Worm (Caenorhabditis elegans) whole organism, late embryonic: ENCODE results near the gene clec-176.

ENCODE experiments used
- C38D4.7 ChIP-seq: fragments of 200-800 bp; sonication (Bioruptor generic); optimal IDR thresholded peaks from 2 replicates; lab custom pipeline; 2018; ENCODE audit warnings: mild to moderate bottlenecking, missing genetic modification characterization, moderate library complexity, missing compliant biosample characterization
- K02D7.2 ChIP-seq: sonication (generic microtip); optimal IDR thresholded peaks from 2 replicates; lab custom pipeline; 2017; ENCODE audit warnings: mild to moderate bottlenecking, missing genetic modification characterization, missing compliant biosample characterization
- K09A11.1 ChIP-seq: sonication (generic microtip); optimal IDR thresholded peaks from 2 replicates; lab custom pipeline; 2017; ENCODE audit warnings: antibody characterized with exemption, mild to moderate bottlenecking, missing genetic modification characterization, missing compliant biosample characterization; ENCODE audit not compliant: insufficient read depth
- T23F11.4 ChIP-seq: fragments of 200-800 bp; sonication (Bioruptor generic); optimal IDR thresholded peaks from 2 replicates; lab custom pipeline; 2018; ENCODE audit warnings: mild to moderate bottlenecking, missing genetic modification characterization, missing compliant biosample characterization
- ahr-1 ChIP-seq: sonication (generic microtip); optimal IDR thresholded peaks from 2 replicates; lab custom pipeline; 2016; ENCODE audit warnings: missing genetic modification characterization, missing compliant biosample characterization
- ceh-19 ChIP-seq: fragments of 200-800 bp; sonication (Bioruptor generic); optimal IDR thresholded peaks from 2 replicates; lab custom pipeline; 2018; ENCODE audit warnings: mild to moderate bottlenecking, missing genetic modification characterization, missing compliant biosample characterization
- ceh-2 ChIP-seq: sonication (generic microtip); optimal IDR thresholded peaks from 2 replicates; lab custom pipeline; 2016; ENCODE audit warnings: missing genotype, missing genetic modification characterization, missing compliant biosample characterization
- ceh-30 ChIP-seq: fragments of 150-350 bp; optimal IDR thresholded peaks from 2 replicates; lab custom pipeline; 2014; ENCODE audit warnings: missing biosample characterization, missing genetic modification characterization
- ceh-31 ChIP-seq: sonication (generic microtip); optimal IDR thresholded peaks from 2 replicates; lab custom pipeline; 2016; ENCODE audit warnings: missing genetic modification characterization, missing compliant biosample characterization
- ceh-34 ChIP-seq: sonication (generic microtip); optimal IDR thresholded peaks from 2 replicates; lab custom pipeline; 2016; ENCODE audit warnings: mild to moderate bottlenecking, missing genetic modification characterization, missing compliant biosample characterization
- ceh-6 ChIP-seq: fragments of 200-800 bp; sonication (Bioruptor generic); optimal IDR thresholded peaks from 2 replicates; lab custom pipeline; 2018; ENCODE audit warnings: mild to moderate bottlenecking, missing genetic modification characterization, missing compliant biosample characterization
- che-1 ChIP-seq: sonication (generic microtip); optimal IDR thresholded peaks from 2 replicates; lab custom pipeline; 2016; ENCODE audit warnings: mild to moderate bottlenecking, missing genetic modification characterization, missing compliant biosample characterization
- dmd-4 ChIP-seq: sonication (generic microtip); optimal IDR thresholded peaks from 2 replicates; lab custom pipeline; 2016; ENCODE audit warnings: borderline replicate concordance, missing genetic modification characterization, missing compliant biosample characterization
- eyg-1 ChIP-seq: sonication (generic microtip); optimal IDR thresholded peaks from 2 replicates; lab custom pipeline; 2016; ENCODE audit warnings: missing genotype, missing genetic modification characterization, missing compliant biosample characterization
- fax-1 ChIP-seq: sonication (generic microtip); optimal IDR thresholded peaks from 2 replicates; lab custom pipeline; 2016; ENCODE audit warnings: missing genotype, missing genetic modification characterization, missing compliant biosample characterization
- gmeb-2 ChIP-seq: sonication (generic microtip); optimal IDR thresholded peaks from 2 replicates; lab custom pipeline; 2016; ENCODE audit warnings: missing genetic modification characterization, inconsistent platforms, missing compliant biosample characterization
- hlh-15 ChIP-seq: sonication (generic microtip); optimal IDR thresholded peaks from 2 replicates; lab custom pipeline; 2016; ENCODE audit warnings: missing genetic modification characterization, missing compliant biosample characterization
- hlh-30 ChIP-seq: sonication (generic microtip); optimal IDR thresholded peaks from 2 replicates; lab custom pipeline; 2017; ENCODE audit warnings: antibody characterized with exemption, missing genetic modification characterization, missing compliant biosample characterization; ENCODE audit not compliant: insufficient read depth
- hlh-8 ChIP-seq: sonication (generic microtip); optimal IDR thresholded peaks from 2 replicates; lab custom pipeline; 2016; ENCODE audit warnings: missing genotype, missing genetic modification characterization, missing compliant biosample characterization
- madf-2 ChIP-seq: sonication (generic microtip); optimal IDR thresholded peaks from 2 replicates; lab custom pipeline; 2017; ENCODE audit warnings: missing genetic modification characterization, missing compliant biosample characterization
- mec-3 ChIP-seq: sonication (generic microtip); optimal IDR thresholded peaks from 2 replicates; lab custom pipeline; 2016; ENCODE audit warnings: borderline replicate concordance, missing genetic modification characterization, missing compliant biosample characterization
- nhr-232 ChIP-seq: sonication (generic microtip); optimal IDR thresholded peaks from 2 replicates; lab custom pipeline; 2016; ENCODE audit warnings: missing genetic modification characterization, missing compliant biosample characterization
- npax-4 ChIP-seq: sonication (generic microtip); optimal IDR thresholded peaks from 2 replicates; lab custom pipeline; 2016; ENCODE audit warnings: missing genetic modification characterization, missing compliant biosample characterization
- odd-2 ChIP-seq: sonication (generic microtip); optimal IDR thresholded peaks from 2 replicates; lab custom pipeline; 2017; ENCODE audit warnings: antibody characterized with exemption, mild to moderate bottlenecking, missing genetic modification characterization, missing compliant biosample characterization
- pqm-1 ChIP-seq: sonication (generic microtip); optimal IDR thresholded peaks from 2 replicates; lab custom pipeline; 2016; ENCODE audit warnings: missing genetic modification characterization, missing compliant biosample characterization
- pros-1 ChIP-seq: fragments of 150-350 bp; optimal IDR thresholded peaks from 2 replicates; lab custom pipeline; 2014; ENCODE audit warnings: missing biosample characterization, missing genetic modification reagents, missing genetic modification characterization
- ref-2 ChIP-seq: sonication (generic microtip); optimal IDR thresholded peaks from 2 replicates; lab custom pipeline; 2016; ENCODE audit warnings: missing genetic modification characterization, missing compliant biosample characterization
- sdc-2 ChIP-seq: sonication (generic microtip); optimal IDR thresholded peaks from 2 replicates; lab custom pipeline; 2016; ENCODE audit warnings: missing genotype, missing genetic modification characterization, missing compliant biosample characterization
- sox-2 ChIP-seq: fragments of 200-800 bp; sonication (Bioruptor generic); IDR thresholded peaks from 2 replicates; pipeline ENCODE4 v1.3.6; 2022; ENCODE audit warnings: missing genetic modification reagents, missing genetic modification characterization, missing compliant biosample characterization
- sox-4 ChIP-seq: sonication (generic microtip); optimal IDR thresholded peaks from 2 replicates; lab custom pipeline; 2017; ENCODE audit warnings: mild to moderate bottlenecking, missing genetic modification characterization, inconsistent platforms, missing compliant biosample characterization
- tbx-7 ChIP-seq: sonication (generic microtip); optimal IDR thresholded peaks from 2 replicates; lab custom pipeline; 2016; ENCODE audit warnings: missing genotype, missing genetic modification characterization, missing compliant biosample characterization
- unc-42 ChIP-seq: sonication (generic microtip); optimal IDR thresholded peaks from 2 replicates; lab custom pipeline; 2016; ENCODE audit warnings: missing genotype, missing genetic modification characterization, missing compliant biosample characterization
- unc-55 ChIP-seq: sonication (generic microtip); optimal IDR thresholded peaks from 2 replicates; lab custom pipeline; 2017; ENCODE audit warnings: missing biosample characterization, missing genetic modification reagents, missing genetic modification characterization
- unc-86 ChIP-seq: sonication (generic microtip); optimal IDR thresholded peaks from 2 replicates; lab custom pipeline; 2016; ENCODE audit warnings: missing genetic modification characterization, missing compliant biosample characterization
- zip-5 ChIP-seq: sonication (generic microtip); optimal IDR thresholded peaks from 2 replicates; lab custom pipeline; 2016; ENCODE audit warnings: missing genetic modification characterization, missing compliant biosample characterization

clec-176 gene

DNA sequence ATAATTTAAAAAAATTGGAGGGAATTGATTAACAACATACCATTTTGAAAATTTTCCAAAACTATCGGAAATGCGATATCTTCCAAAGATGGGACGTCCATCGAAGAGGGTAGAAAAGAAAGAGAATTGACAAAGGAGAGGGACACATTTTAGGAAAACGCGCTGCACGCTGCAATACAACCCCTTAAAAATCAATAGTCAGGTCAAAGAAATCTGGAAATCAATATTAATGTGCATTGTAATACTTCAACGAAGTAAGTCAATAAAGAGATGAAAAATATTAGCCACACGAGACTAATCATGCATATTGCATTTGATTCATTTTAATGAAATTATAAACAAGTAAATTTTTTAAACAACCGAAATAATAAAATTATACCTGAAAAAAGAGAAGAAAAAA is 14.4 kb upstream of the clec-176 start, which contains the start of gene Y9C9A.13:
Gene Y9C9A.13 (minus strand): TSS at position 101 of the 400 bp plus-strand sequence.
- TF ChIP-seq K09A11.1 (tag; lab: Kevin White, UChicago): no peak
- no peak for TF ChIP-seq unc-86 (tag; lab: Kevin White, UChicago)
- no peak for TF ChIP-seq dmd-4 (tag; lab: Kevin White, UChicago)
- TF ChIP-seq fax-1 (tag; lab: Kevin White, UChicago): no peak
- TF ChIP-seq nhr-232 (tag; lab: Kevin White, UChicago): no peak
- TF ChIP-seq ceh-6 (GFP tag; lab: Kevin White, UChicago): no peak
- TF ChIP-seq hlh-30 (tag; lab: Kevin White, UChicago): no peak
- no peak for TF ChIP-seq pqm-1 (tag; lab: Kevin White, UChicago)
- no peak for TF ChIP-seq hlh-15 (tag; lab: Kevin White, UChicago)
- no peak for TF ChIP-seq unc-42
- no peak for TF ChIP-seq ref-2 (tag; lab: Kevin White, UChicago)
- no peak for TF ChIP-seq mec-3 (tag; lab: Kevin White, UChicago)
- TF ChIP-seq hlh-8: no peak
- TF ChIP-seq ceh-31: no peak
- no peak for TF ChIP-seq pros-1 (tag; lab: Kevin White, UChicago)
- TF ChIP-seq K02D7.2 (tag; lab: Kevin White, UChicago): no peak
- TF ChIP-seq eyg-1 (tag; lab: Kevin White, UChicago): no peak
- no peak for TF ChIP-seq sdc-2 (tag; lab: Kevin White, UChicago)
- no peak for TF ChIP-seq ceh-30 (tag; lab: Kevin White, UChicago)

- TF ChIP-seq hlh-15 (tag; lab: Kevin White, UChicago) (no peak), sox-4 (tag; lab: Kevin White, UChicago) (no peak), T23F11.4 (GFP tag; lab: Kevin White, UChicago) (no peak), eyg-1 (tag; lab: Kevin White, UChicago) (no peak), unc-55 (no peak), ahr-1 (tag; lab: Kevin White, UChicago) (no peak), sox-2 (no peak), tbx-7 (tag; lab: Kevin White, UChicago) (no peak), ceh-34 (tag; lab: Kevin White, UChicago) (no peak)
These were observed 7.9 kb upstream of the clec-176 start, which contains the start of gene Y9C9A.16 for ce11 chrIV:4975995-4976394. TSS of gene Y9C9A.16 (minus strand) at chrIV:4976125.

ce11 chrIV:4977176-4977693 is 6.6 kb upstream of the clec-176 start, which contains the start of gene E03H12.5:
TSS of gene E03H12.5 (plus strand) at chrIV:4977226.
- TF ChIP-seq sox-2 (no peak), sdc-2 (tag; lab: Kevin White, UChicago) (no peak), ref-2 (tag; lab: Kevin White, UChicago) (no peak), ceh-6 (GFP tag; lab: Kevin White, UChicago) (no peak), odd-2 (tag; lab: Kevin White, UChicago) (no peak), che-1 (tag; lab: Kevin White, UChicago) (no peak), fax-1 (tag; lab: Kevin White, UChicago) (no peak), eyg-1 (tag; lab: Kevin White, UChicago) (no peak), C38D4.7 (GFP tag; lab: Kevin White, UChicago) (no peak), ceh-2 (tag; lab: Kevin White, UChicago) (no peak), hlh-8 (no peak)
- TF ChIP-seq, all 69 proteins: peak for 0

DNA sequence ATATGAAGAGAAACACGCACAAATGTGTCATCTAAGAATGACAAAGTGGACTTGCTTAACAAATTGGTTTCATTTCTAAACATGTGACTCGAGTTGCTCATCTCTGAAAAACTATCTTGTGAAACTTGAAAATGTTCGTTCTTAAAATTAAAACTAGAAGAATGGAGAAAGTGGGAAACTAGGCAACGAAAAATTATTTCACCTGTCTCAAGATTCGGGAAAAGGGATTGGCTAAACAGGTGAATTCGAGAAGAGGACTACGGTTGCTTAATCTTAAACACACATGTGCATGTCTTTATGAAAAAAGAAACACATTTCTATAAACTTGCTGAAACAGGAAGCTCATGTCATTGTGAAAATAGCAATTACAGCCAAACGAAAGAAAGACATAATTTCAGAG is 2.8 kb upstream of the clec-176 start, which contains the start of gene srz-24:
Gene srz-24 (minus strand): TSS at position 101 of the 400 bp plus-strand sequence.
- TF ChIP-seq gmeb-2 (tag; lab: Kevin White, UChicago) (no peak), npax-4 (tag; lab: Kevin White, UChicago) (no peak), ceh-19 (no peak), ceh-34 (tag; lab: Kevin White, UChicago) (no peak), unc-86 (tag; lab: Kevin White, UChicago) (no peak), ref-2 (tag; lab: Kevin White, UChicago) (no peak), zip-5 (tag; lab: Kevin White, UChicago) (no peak), T23F11.4 (GFP tag; lab: Kevin White, UChicago) (no peak), unc-42 (no peak), odd-2 (tag; lab: Kevin White, UChicago) (no peak), dmd-4 (tag; lab: Kevin White, UChicago) (no peak), ceh-2 (tag; lab: Kevin White, UChicago) (no peak), madf-2 (tag; lab: Kevin White, UChicago) (no peak)
- TF ChIP-seq, all 69 proteins: peak for 0
